Worm (Caenorhabditis elegans): ENCODE data around the gene dcs-1.
A peak's percentile ranks its signal among the peaks of the same experiment; 100 is the strongest.

The dcs-1 gene

ce11 chrV:20135247-20135646 lies 44.7 kb upstream of the dcs-1 start, which contains the start of gene Y113G7A.22:
Y113G7A.22 (minus strand) TSS chrV:20135347.
- no peak for TF ChIP-seq nhr-237 (tag; optimal IDR thresholded peaks at IDR 0.05)
- TF ChIP-seq rnt-1 (tag; optimal IDR thresholded peaks at IDR 0.05), result no peak
- no peak for TF ChIP-seq ceh-90 (tag; optimal IDR thresholded peaks at IDR 0.05)
- TF ChIP-seq lin-35 (GFP tag; optimal IDR thresholded peaks at IDR 0.05), result no peak
- no peak for TF ChIP-seq unc-86 (tag; optimal IDR thresholded peaks at IDR 0.05)
- no peak for TF ChIP-seq lin-13 (GFP tag; optimal IDR thresholded peaks at IDR 0.05)
- TF ChIP-seq ceh-82 (tag; optimal IDR thresholded peaks at IDR 0.05), result no peak
- TF ChIP-seq hlh-4 (tag; optimal IDR thresholded peaks at IDR 0.05), result no peak
- TF ChIP-seq unc-98 (GFP tag; IDR thresholded peaks at IDR 0.05), result no peak
- no peak for TF ChIP-seq lsy-2 (tag; optimal IDR thresholded peaks at IDR 0.05)
- TF ChIP-seq nhr-12 (tag; optimal IDR thresholded peaks at IDR 0.05), result no peak
- TF ChIP-seq nhr-20 (tag; optimal IDR thresholded peaks at IDR 0.05), result no peak
- TF ChIP-seq sox-4 (tag; optimal IDR thresholded peaks at IDR 0.05), result no peak
- TF ChIP-seq nhr-47 (tag; optimal IDR thresholded peaks at IDR 0.05), result no peak
- no peak for TF ChIP-seq blmp-1 (tag; optimal IDR thresholded peaks at IDR 0.05)

ce11 chrV:20134797-20135196 lies 44.3 kb upstream of the dcs-1 start:
- TF ChIP-seq lin-35 (GFP tag; optimal IDR thresholded peaks at IDR 0.05) (no peak), egl-13 (tag; optimal IDR thresholded peaks at IDR 0.05) (no peak), vab-15 (tag; optimal IDR thresholded peaks at IDR 0.05) (no peak)

DNA sequence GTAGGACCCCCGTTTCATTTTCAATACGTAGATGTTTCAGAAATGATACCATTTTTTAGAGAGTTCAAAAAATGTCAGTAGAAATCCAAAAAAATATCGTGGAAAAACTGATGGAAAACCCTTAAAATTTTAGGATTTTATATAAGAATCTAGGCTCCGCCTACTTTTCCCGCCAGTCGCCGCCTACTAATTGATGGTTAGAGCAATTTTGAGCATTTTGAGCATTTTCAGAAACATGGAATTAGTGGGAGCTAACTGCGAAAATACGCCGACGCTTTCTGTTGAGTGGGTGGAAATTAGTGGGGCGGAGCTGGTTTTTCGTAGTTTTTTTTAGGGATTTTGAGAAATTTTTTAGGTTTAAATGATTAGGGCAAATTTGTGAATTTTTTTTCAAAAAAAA lies 42.6 kb upstream of the dcs-1 start, which contains the start of gene ssu-1:
Gene ssu-1, minus strand, starts transcription at position 101 of the 400 bp plus-strand sequence.
- TF ChIP-seq nhr-237 (tag; optimal IDR thresholded peaks at IDR 0.05) (no peak), efl-1 (optimal IDR thresholded peaks at IDR 0.05) (no peak), efl-1 (GFP tag; optimal IDR thresholded peaks at IDR 0.05 in 1 of 2) (peak in 1 of 2 experiments; percentile 25), tbx-2 (tag; optimal IDR thresholded peaks at IDR 0.05) (no peak), pag-3 (tag; optimal IDR thresholded peaks at IDR 0.05; ENCODE audit: borderline replicate concordance, insufficient read depth) (no peak), mef-2 (tag; optimal IDR thresholded peaks at IDR 0.05) (no peak), egl-27 (tag; optimal IDR thresholded peaks at IDR 0.05) (no peak), ztf-11 (tag; optimal IDR thresholded peaks at IDR 0.05) (no peak)

ce11 chrV:20127543-20127942 lies 37.0 kb upstream of the dcs-1 start:
- TF ChIP-seq lsy-2 (tag; optimal IDR thresholded peaks at IDR 0.05) (no peak), aha-1 (tag; optimal IDR thresholded peaks at IDR 0.05) (no peak), grh-1 (GFP tag; IDR thresholded peaks at IDR 0.05) (no peak), nhr-11 (tag; optimal IDR thresholded peaks at IDR 0.05) (no peak), C16A3.4 (tag; optimal IDR thresholded peaks at IDR 0.05) (no peak), F16B12.6 (tag; optimal IDR thresholded peaks at IDR 0.05) (no peak), ceh-82 (tag; optimal IDR thresholded peaks at IDR 0.05) (no peak), nhr-20 (tag; optimal IDR thresholded peaks at IDR 0.05) (no peak)

DNA sequence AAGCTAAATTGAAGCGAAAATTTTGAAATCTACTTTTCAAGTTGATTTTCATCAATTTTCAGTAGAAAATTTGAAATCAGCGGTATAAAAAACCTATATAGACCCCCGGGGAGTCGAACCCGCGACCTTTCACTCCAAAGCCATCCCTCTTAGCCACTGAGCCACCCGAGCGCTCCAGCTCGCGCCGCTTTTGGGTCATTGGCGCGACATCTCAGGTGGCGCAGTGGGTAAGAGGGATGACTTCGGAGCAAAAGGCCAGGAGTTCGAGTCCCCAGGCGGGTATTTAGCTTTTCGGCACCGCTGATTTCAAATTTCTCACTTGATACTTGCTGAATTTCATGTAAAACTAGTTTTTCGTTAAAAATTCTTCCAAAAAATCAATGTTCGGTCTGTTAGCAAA lies 36.1 kb upstream of the dcs-1 start:
- TF ChIP-seq efl-3 (GFP tag; optimal IDR thresholded peaks at IDR 0.05) (no peak), lin-13 (GFP tag; optimal IDR thresholded peaks at IDR 0.05) (no peak), unc-86 (tag; optimal IDR thresholded peaks at IDR 0.05) (no peak), nhr-20 (tag; optimal IDR thresholded peaks at IDR 0.05) (no peak), snu-23 (GFP tag; optimal IDR thresholded peaks at IDR 0.05) (no peak), pax-3 (tag; optimal IDR thresholded peaks at IDR 0.05) (no peak), nhr-12 (tag; optimal IDR thresholded peaks at IDR 0.05) (no peak), grh-1 (GFP tag; IDR thresholded peaks at IDR 0.05) (no peak), tlp-1 (tag; optimal IDR thresholded peaks at IDR 0.05) (no peak), dsc-1 (tag; optimal IDR thresholded peaks at IDR 0.05) (no peak), nhr-11 (tag; optimal IDR thresholded peaks at IDR 0.05) (no peak), C04F5.9 (tag; optimal IDR thresholded peaks at IDR 0.05) (no peak), irx-1 (tag; optimal IDR thresholded peaks at IDR 0.05) (no peak)

All from whole organism, L1 larva.